Fruit fly (Drosophila melanogaster) whole organism, embryonic: ENCODE data around the gene Cka.

ENCODE experiments used
- Adf1 ChIP-seq: fragments of 200-800 bp; sonication (Bioruptor generic); IDR thresholded peaks from 2 replicates; pipeline ENCODE4 v1.3.6; 2022; ENCODE audit warnings: missing biosample characterization, missing genetic modification characterization
- Atf3 ChIP-seq: fragments of 200-800 bp; sonication (Bioruptor generic); optimal IDR thresholded peaks from 3 replicates; lab custom pipeline; 2016; ENCODE audit warnings: missing biosample characterization, missing genetic modification characterization
- CG10565 ChIP-seq: fragments of 200-800 bp; sonication (Bioruptor generic); optimal IDR thresholded peaks from 3 replicates; lab custom pipeline; 2016; ENCODE audit warnings: missing biosample characterization, mild to moderate bottlenecking, missing genetic modification characterization
- CG10979 ChIP-seq: fragments of 200-800 bp; sonication (Bioruptor generic); optimal IDR thresholded peaks from 2 replicates; lab custom pipeline; 2018; ENCODE audit warnings: missing biosample characterization, mild to moderate bottlenecking, missing genetic modification characterization, moderate library complexity
- CG12219 ChIP-seq: fragments of 200-800 bp; sonication (Bioruptor generic); optimal IDR thresholded peaks from 3 replicates; lab custom pipeline; 2018; ENCODE audit warnings: missing biosample characterization, mild to moderate bottlenecking, missing genetic modification characterization
- CG13624 ChIP-seq: fragments of 200-800 bp; sonication (Bioruptor generic); optimal IDR thresholded peaks from 2 replicates; lab custom pipeline; 2016; ENCODE audit warnings: missing biosample characterization, missing genetic modification characterization
- CG1832 ChIP-seq: fragments of 200-800 bp; sonication (Bioruptor generic); optimal IDR thresholded peaks from 2 replicates; lab custom pipeline; 2017; ENCODE audit warnings: missing biosample characterization, mild to moderate bottlenecking, missing genetic modification characterization, inconsistent platforms
- CG2120 ChIP-seq: fragments of 200-800 bp; sonication (Bioruptor generic); optimal IDR thresholded peaks from 3 replicates; lab custom pipeline; 2016; ENCODE audit warnings: missing biosample characterization, missing genetic modification characterization
- CG2129 ChIP-seq: fragments of 200-800 bp; sonication (Bioruptor generic); IDR thresholded peaks from 2 replicates; pipeline ENCODE4 v1.3.6; 2022; ENCODE audit warnings: missing biosample characterization, missing genetic modification characterization; ENCODE audit not compliant: partially characterized antibody
- CG3163 ChIP-seq: fragments of 200-800 bp; sonication (Bioruptor generic); optimal IDR thresholded peaks from 3 replicates; lab custom pipeline; 2016; ENCODE audit warnings: missing biosample characterization, missing genetic modification characterization
- CG32767 ChIP-seq: fragments of 200-800 bp; sonication (Bioruptor generic); IDR thresholded peaks from 2 replicates; pipeline ENCODE4 v1.3.6; 2022; ENCODE audit warnings: missing biosample characterization, missing genetic modification characterization
- CG7372 ChIP-seq: fragments of 200-800 bp; sonication (Bioruptor generic); IDR thresholded peaks from 2 replicates; pipeline ENCODE4 v1.3.6; 2022; ENCODE audit warnings: missing biosample characterization, missing genetic modification characterization
- CG8765 ChIP-seq: fragments of 200-800 bp; sonication (Bioruptor generic); IDR thresholded peaks from 2 replicates; pipeline ENCODE4 v1.3.6; 2022; ENCODE audit warnings: missing biosample characterization, missing genetic modification characterization
- CG9215 ChIP-seq: fragments of 200-800 bp; sonication (Bioruptor generic); IDR thresholded peaks from 2 replicates; pipeline ENCODE4 v1.3.6; 2022; ENCODE audit warnings: missing biosample characterization, missing genetic modification characterization
- CG9876 ChIP-seq: fragments of 200-800 bp; sonication (Bioruptor generic); optimal IDR thresholded peaks from 2 replicates; lab custom pipeline; 2016; ENCODE audit warnings: missing biosample characterization, missing genetic modification characterization
- CG9932 ChIP-seq: fragments of 200-800 bp; sonication (Bioruptor generic); IDR thresholded peaks from 2 replicates; pipeline ENCODE4 v1.3.6; 2022; ENCODE audit warnings: missing biosample characterization, missing genetic modification characterization
- Hmr ChIP-seq: fragments of 200-800 bp; sonication (Bioruptor generic); optimal IDR thresholded peaks from 3 replicates; lab custom pipeline; 2017; ENCODE audit warnings: mild to moderate bottlenecking, missing biosample characterization, missing genetic modification reagents, missing genetic modification characterization
- Hr39 ChIP-seq: fragments of >200 bp; optimal IDR thresholded peaks from 2 replicates; lab custom pipeline; 2017
- MTF-1 ChIP-seq: fragments of 200-800 bp; sonication (Bioruptor generic); optimal IDR thresholded peaks from 2 replicates; lab custom pipeline; 2018; ENCODE audit warnings: missing biosample characterization, mild to moderate bottlenecking, missing genetic modification characterization, borderline replicate concordance
- Med ChIP-seq: fragments of 200-800 bp; sonication (Bioruptor generic); peaks from one replicate; lab custom pipeline; 2016; ENCODE audit warnings: missing biosample characterization, missing genetic modification characterization, mild to moderate bottlenecking, inconsistent platforms, moderate library complexity
- NK7.1 ChIP-seq: fragments of 200-800 bp; sonication (Bioruptor generic); optimal IDR thresholded peaks from 3 replicates; lab custom pipeline; 2016; ENCODE audit warnings: missing biosample characterization, missing genetic modification characterization
- Nf-YA ChIP-seq: fragments of 200-800 bp; sonication (Bioruptor generic); IDR thresholded peaks from 2 replicates; pipeline ENCODE4 v1.3.6; 2022; ENCODE audit warnings: missing biosample characterization, missing genetic modification characterization
- Opbp ChIP-seq: fragments of 200-800 bp; sonication (Bioruptor generic); IDR thresholded peaks from 3 replicates; pipeline ENCODE4 v1.3.6; 2022; ENCODE audit warnings: missing biosample characterization, missing genetic modification characterization; ENCODE audit not compliant: partially characterized antibody
- Optix ChIP-seq: fragments of 200-800 bp; sonication (Bioruptor generic); IDR thresholded peaks from 3 replicates; pipeline ENCODE4 v1.3.6; 2022; ENCODE audit warnings: missing biosample characterization, missing genetic modification characterization
- Sox102F ChIP-seq: fragments of 200-800 bp; sonication (Bioruptor generic); optimal IDR thresholded peaks from 2 replicates; lab custom pipeline; 2018; ENCODE audit warnings: missing biosample characterization, mild to moderate bottlenecking, missing genetic modification characterization, moderate library complexity
- ac ChIP-seq: fragments of 200-800 bp; sonication (Bioruptor generic); optimal IDR thresholded peaks from 3 replicates; lab custom pipeline; 2017; ENCODE audit warnings: missing biosample characterization, mild to moderate bottlenecking, missing genetic modification characterization
- amos ChIP-seq: fragments of 200-800 bp; sonication (Bioruptor generic); IDR thresholded peaks from 2 replicates; pipeline ENCODE4 v1.3.6; 2022; ENCODE audit warnings: missing biosample characterization, missing genetic modification characterization; ENCODE audit not compliant: partially characterized antibody
- ara ChIP-seq: fragments of 200-800 bp; sonication (Bioruptor generic); IDR thresholded peaks from 2 replicates; pipeline ENCODE4 v1.3.6; 2022; ENCODE audit warnings: missing biosample characterization, missing genetic modification characterization
- btn ChIP-seq: fragments of 200-800 bp; sonication (Bioruptor generic); optimal IDR thresholded peaks from 2 replicates; lab custom pipeline; 2016; ENCODE audit warnings: missing biosample characterization, missing genetic modification characterization
- corto ChIP-seq: fragments of 200-800 bp; sonication (Bioruptor generic); optimal IDR thresholded peaks from 2 replicates; lab custom pipeline; 2016; ENCODE audit warnings: missing biosample characterization, mild to moderate bottlenecking, missing genetic modification characterization, moderate library complexity
- crp ChIP-seq, 2 experiments: fragments of 200-800 bp; sonication (Bioruptor generic); optimal IDR thresholded peaks; 2 replicates in 1 of 2; 3 replicates in 1 of 2; lab custom pipeline; 2017; ENCODE audit warnings: missing biosample characterization in 2 of 2, missing genetic modification characterization in 2 of 2, mild to moderate bottlenecking in 1 of 2, moderate library complexity in 1 of 2
- dimm ChIP-seq: fragments of 200-800 bp; sonication (Bioruptor generic); IDR thresholded peaks from 2 replicates; pipeline ENCODE4 v1.3.6; 2022; ENCODE audit warnings: missing biosample characterization, missing genetic modification characterization
- disco-r ChIP-seq: fragments of 200-800 bp; sonication (Bioruptor generic); optimal IDR thresholded peaks from 2 replicates; lab custom pipeline; 2016; ENCODE audit warnings: missing biosample characterization, missing genetic modification characterization
- dmrt11E ChIP-seq: fragments of 200-800 bp; sonication (Bioruptor generic); optimal IDR thresholded peaks from 3 replicates; lab custom pipeline; 2018; ENCODE audit warnings: missing biosample characterization, mild to moderate bottlenecking, missing genetic modification characterization, moderate library complexity
- dpn ChIP-seq, 2 experiments: fragments of 200-800 bp; sonication (Bioruptor generic); optimal IDR thresholded peaks; 3 replicates each; lab custom pipeline; 2016; ENCODE audit warnings: missing biosample characterization in 2 of 2, missing genetic modification characterization in 2 of 2
- grau ChIP-seq: fragments of 200-800 bp; optimal IDR thresholded peaks from 3 replicates; lab custom pipeline; 2019; ENCODE audit warnings: missing biosample characterization, mild to moderate bottlenecking, missing genetic modification characterization, moderate library complexity
- ham ChIP-seq: fragments of 200-800 bp; sonication (Bioruptor generic); IDR thresholded peaks from 2 replicates; pipeline ENCODE4 v1.3.6; 2022; ENCODE audit warnings: missing biosample characterization, missing genetic modification characterization
- hbn ChIP-seq: fragments of 200-800 bp; sonication (Bioruptor generic); IDR thresholded peaks from 2 replicates; pipeline ENCODE4 v1.3.6; 2022; ENCODE audit warnings: missing biosample characterization, missing genetic modification characterization; ENCODE audit not compliant: partially characterized antibody
- insv ChIP-seq, 2 experiments: fragments of 200-800 bp; sonication (Bioruptor generic); optimal IDR thresholded peaks; 3 replicates each; lab custom pipeline; 2016 to 2018; ENCODE audit warnings: missing biosample characterization in 2 of 2, missing genetic modification characterization in 2 of 2
- inv ChIP-seq: fragments of 200-800 bp; sonication (Bioruptor generic); IDR thresholded peaks from 2 replicates; pipeline ENCODE4 v1.3.6; 2022; ENCODE audit warnings: missing biosample characterization, missing genetic modification characterization; ENCODE audit not compliant: partially characterized antibody
- luna ChIP-seq: fragments of 200-800 bp; sonication (Bioruptor generic); optimal IDR thresholded peaks from 2 replicates; lab custom pipeline; 2016; ENCODE audit warnings: missing biosample characterization, missing genetic modification characterization
- pros ChIP-seq: fragments of 200-800 bp; sonication (Bioruptor generic); optimal IDR thresholded peaks from 3 replicates; lab custom pipeline; 2019; ENCODE audit warnings: missing biosample characterization, mild to moderate bottlenecking, missing genetic modification characterization, moderate library complexity
- ranshi ChIP-seq: fragments of 200-800 bp; sonication (Bioruptor generic); IDR thresholded peaks from 2 replicates; pipeline ENCODE4 v1.3.6; 2022; ENCODE audit warnings: missing biosample characterization, missing genetic modification characterization
- run ChIP-seq: fragments of 200-800 bp; sonication (Bioruptor generic); optimal IDR thresholded peaks from 3 replicates; lab custom pipeline; 2018; ENCODE audit warnings: missing biosample characterization, mild to moderate bottlenecking, missing genetic modification characterization
- slou ChIP-seq: fragments of 200-800 bp; sonication (Bioruptor generic); optimal IDR thresholded peaks from 3 replicates; lab custom pipeline; 2016; ENCODE audit warnings: missing biosample characterization, missing genetic modification characterization
- so ChIP-seq: fragments of 200-800 bp; sonication (Bioruptor generic); IDR thresholded peaks from 3 replicates; pipeline ENCODE4 v1.3.6; 2022; ENCODE audit warnings: missing biosample characterization, missing genetic modification characterization
- sob ChIP-seq: fragments of 200-800 bp; sonication (Bioruptor generic); IDR thresholded peaks from 2 replicates; pipeline ENCODE4 v1.3.6; 2022; ENCODE audit warnings: missing biosample characterization, missing genetic modification characterization
- stwl ChIP-seq: fragments of 200-800 bp; sonication (Bioruptor generic); optimal IDR thresholded peaks from 3 replicates; lab custom pipeline; 2018; ENCODE audit warnings: missing biosample characterization, mild to moderate bottlenecking, missing genetic modification characterization, moderate library complexity
- trem ChIP-seq: fragments of 200-800 bp; optimal IDR thresholded peaks from 3 replicates; lab custom pipeline; 2019; ENCODE audit warnings: missing biosample characterization, mild to moderate bottlenecking, missing genetic modification characterization, moderate library complexity
- unpg ChIP-seq: fragments of 200-800 bp; sonication (Bioruptor generic); optimal IDR thresholded peaks from 3 replicates; lab custom pipeline; 2018; ENCODE audit warnings: missing biosample characterization, mild to moderate bottlenecking, missing genetic modification characterization, moderate library complexity
- zen2 ChIP-seq: fragments of 200-800 bp; sonication (Bioruptor generic); IDR thresholded peaks from 3 replicates; pipeline ENCODE4 v1.3.6; 2022; ENCODE audit warnings: missing biosample characterization, missing genetic modification characterization; ENCODE audit not compliant: partially characterized antibody
- zfh1 ChIP-seq: fragments of 200-800 bp; sonication (Bioruptor generic); IDR thresholded peaks from 3 replicates; pipeline ENCODE4 v1.3.6; 2022; ENCODE audit warnings: missing biosample characterization, missing genetic modification characterization

Cka gene

DNA sequence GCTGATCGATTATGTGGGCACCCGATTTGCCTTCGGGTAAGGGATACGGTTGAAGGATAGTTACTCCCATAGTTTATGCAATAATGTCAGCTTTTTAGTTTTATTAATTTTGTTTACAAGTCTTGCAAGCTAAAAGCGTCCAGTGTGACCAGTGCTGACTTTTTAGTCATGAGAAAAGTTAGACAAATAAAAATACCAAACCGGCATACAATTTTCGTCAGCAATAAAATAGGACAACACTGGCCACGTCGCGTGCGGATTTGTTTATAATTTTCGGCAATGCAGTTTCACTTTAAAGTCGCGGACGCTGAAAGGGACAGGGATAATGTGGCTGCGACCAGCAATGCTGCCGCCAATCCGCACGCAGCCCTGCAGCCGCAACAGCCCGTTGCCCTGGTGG, 42.2 kb downstream of the Cka start, which contains the start of the genes MED20 and Trf (continued):
- TF ChIP-seq CG32767 (GFP tag; lab: Robert Waterston, UW) (no peak), CG13624 (GFP tag; lab: Kevin White, UChicago) (peak; percentile 0), luna (GFP tag; lab: Kevin White, UChicago) (no peak), dmrt11E (tag; lab: Kevin White, UChicago) (no peak), ara (no peak), zen2 (GFP tag; lab: Robert Waterston, UW) (no peak), zfh1 (GFP tag; lab: Robert Waterston, UW) (no peak), MTF-1 (GFP tag; lab: Kevin White, UChicago) (no peak), CG2120 (GFP tag; lab: Kevin White, UChicago) (no peak), inv (GFP tag; lab: Robert Waterston, UW) (no peak), CG3163 (no peak), amos (GFP tag; lab: Robert Waterston, UW) (no peak), Opbp (GFP tag; lab: Robert Waterston, UW) (0 out of 3 replicates have a peak, but pooled peaks have one; percentile 59), hbn (GFP tag; lab: Robert Waterston, UW) (no peak), CG7372 (GFP tag; lab: Robert Waterston, UW) (no peak), crp (GFP tag; optimal IDR thresholded peaks at IDR 0.05; lab: Kevin White, UChicago) (peak in 1 of 2 experiments; percentile 62), stwl (tag; lab: Kevin White, UChicago) (peak; percentile 86), Hmr (GFP tag; lab: Kevin White, UChicago) (no peak), Adf1 (GFP tag; lab: Robert Waterston, UW) (no peak), Sox102F (GFP tag; lab: Kevin White, UChicago) (no peak), CG9876 (GFP tag; lab: Kevin White, UChicago) (no peak), ac (GFP tag; lab: Kevin White, UChicago) (no peak), ranshi (GFP tag; lab: Robert Waterston, UW) (no peak), CG2129 (GFP tag; lab: Robert Waterston, UW) (no peak), run (tag; lab: Kevin White, UChicago) (no peak), sob (GFP tag; lab: Robert Waterston, UW) (no peak), btn (no peak), CG1832 (GFP tag; lab: Kevin White, UChicago) (no peak), corto (GFP tag; lab: Kevin White, UChicago) (no peak), Atf3 (GFP tag; lab: Kevin White, UChicago) (no peak), grau (tag; lab: Kevin White, UChicago) (no peak), Nf-YA (no peak), Med (GFP tag; lab: Kevin White, UChicago) (no peak), so (GFP tag; lab: Robert Waterston, UW) (no peak), NK7.1 (GFP tag; lab: Kevin White, UChicago) (no peak), disco-r (GFP tag; lab: Kevin White, UChicago) (no peak), slou (GFP tag; lab: Kevin White, UChicago) (no peak), CG10565 (no peak), CG10979 (peak; percentile 15), CG9215 (GFP tag; lab: Robert Waterston, UW) (no peak), pros (GFP tag; lab: Kevin White, UChicago) (no peak), insv (GFP tag; optimal IDR thresholded peaks at IDR 0.05; lab: Kevin White, UChicago) (no peak), CG12219 (GFP tag; lab: Kevin White, UChicago) (no peak), trem (tag; lab: Kevin White, UChicago) (no peak), dimm (GFP tag; lab: Robert Waterston, UW) (no peak), Hr39 (lab: Kevin White, UChicago) (no peak), Optix (GFP tag; lab: Robert Waterston, UW) (no peak), unpg (GFP tag; lab: Kevin White, UChicago) (no peak), ham (GFP tag; lab: Robert Waterston, UW) (no peak), CG8765 (GFP tag; lab: Robert Waterston, UW) (no peak), dpn (GFP tag; optimal IDR thresholded peaks at IDR 0.05; lab: Kevin White, UChicago) (no peak), CG9932 (GFP tag; lab: Robert Waterston, UW) (no peak)
